Worm (Caenorhabditis elegans) whole organism, L3 larva: ENCODE results near the gene Y57G11B.3.

ENCODE experiments used
- ceh-82 ChIP-seq: fragments of 150-350 bp; optimal IDR thresholded peaks from 2 replicates; lab custom pipeline; 2014; ENCODE audit warnings: missing biosample characterization, missing genetic modification characterization
- egl-27 ChIP-seq: sonication (generic microtip); optimal IDR thresholded peaks from 4 replicates; lab custom pipeline; 2017; ENCODE audit warnings: missing biosample characterization, missing genetic modification reagents, missing genetic modification characterization
- elt-3 ChIP-seq, 3 experiments: fragments of 150-350 bp in 1 of 3; sonication (generic microtip) in 2 of 3; optimal IDR thresholded peaks; 2 replicates in 2 of 3; 4 replicates in 1 of 3; lab custom pipeline; 2014 to 2017; ENCODE audit warnings: missing biosample characterization in 3 of 3, missing genetic modification characterization in 3 of 3
- jun-1 ChIP-seq: fragments of 150-350 bp; optimal IDR thresholded peaks from 2 replicates; lab custom pipeline; 2014; ENCODE audit warnings: missing biosample characterization, missing genetic modification reagents, missing genetic modification characterization
- nhr-11 ChIP-seq: fragments of 150-350 bp; optimal IDR thresholded peaks from 2 replicates; lab custom pipeline; 2014; ENCODE audit warnings: missing biosample characterization, missing genetic modification characterization
- nhr-12 ChIP-seq: fragments of 150-350 bp; optimal IDR thresholded peaks from 2 replicates; lab custom pipeline; 2014; ENCODE audit warnings: missing biosample characterization, missing genetic modification characterization
- nhr-25 ChIP-seq: sonication (generic microtip); optimal IDR thresholded peaks from 2 replicates; lab custom pipeline; 2017; ENCODE audit warnings: missing biosample characterization, missing genetic modification characterization
- nhr-76 ChIP-seq: fragments of 150-350 bp; sonication (generic microtip); optimal IDR thresholded peaks from 5 replicates; lab custom pipeline; 2014; ENCODE audit warnings: missing biosample characterization, missing genetic modification characterization
- skn-1 ChIP-seq: fragments of 150-350 bp; optimal IDR thresholded peaks from 2 replicates; lab custom pipeline; 2014; ENCODE audit warnings: missing biosample characterization, missing genetic modification characterization
- unc-62 ChIP-seq: fragments of 150-350 bp; sonication (generic microtip); optimal IDR thresholded peaks from 4 replicates; lab custom pipeline; 2014; ENCODE audit warnings: missing biosample characterization, missing genetic modification reagents, missing genetic modification characterization

- TF ChIP-seq nhr-12 (tag; lab: Kevin White, UChicago), result no peak
- no peak for TF ChIP-seq unc-62 (GFP tag; lab: Kevin White, UChicago)
- no peak for TF ChIP-seq nhr-25 (tag; lab: Kevin White, UChicago)
- TF ChIP-seq ceh-82 (tag; lab: Kevin White, UChicago), result no peak
- no peak for TF ChIP-seq nhr-11 (tag; lab: Kevin White, UChicago)
- no peak for TF ChIP-seq skn-1 (tag; lab: Kevin White, UChicago)
- no peak for TF ChIP-seq egl-27 (tag; lab: Kevin White, UChicago)
- TF ChIP-seq elt-3 (tag; optimal IDR thresholded peaks at IDR 0.05; lab: Kevin White, UChicago), result no peak
- no peak for TF ChIP-seq jun-1 (tag; lab: Kevin White, UChicago)
- TF ChIP-seq nhr-76 (tag; lab: Kevin White, UChicago), result no peak
Observed at ce11 chrIV:14617059-14617458, 42.9 kb upstream of the Y57G11B.3 start.
